Worm (Caenorhabditis elegans): ENCODE data around the gene ZC262.2.
A peak's percentile ranks its signal among the peaks of the same experiment; 100 is the strongest.

ZC262.2 gene

ce11 chrIII:8355462-8355815 lies 23.6 kb downstream of the ZC262.2 start:
- no peak for TF ChIP-seq ces-1 (GFP tag; optimal IDR thresholded peaks at IDR 0.05)

DNA sequence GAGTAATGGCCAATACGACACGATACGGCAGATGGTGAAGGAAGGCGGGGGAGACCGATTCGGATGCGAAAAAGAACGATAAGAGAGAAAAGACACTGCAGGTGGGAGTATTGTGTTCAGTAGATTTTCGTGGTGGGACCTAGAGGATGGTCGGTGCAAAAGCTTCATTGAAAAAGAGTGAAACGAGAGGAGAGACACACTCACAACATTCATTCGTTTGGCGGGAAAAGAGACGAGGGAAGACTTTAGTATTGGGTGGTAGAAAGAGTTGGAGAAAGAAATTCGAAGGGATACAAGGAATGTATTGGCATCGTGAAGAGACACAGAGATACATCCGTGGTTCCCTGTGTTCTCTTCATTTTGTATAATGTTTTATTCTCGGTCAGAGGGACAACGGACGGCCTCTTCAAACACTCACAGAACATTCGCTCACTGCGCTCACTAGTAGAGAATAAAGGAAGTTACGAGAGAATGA lies 24.6 kb downstream of the ZC262.2 start:
- TF ChIP-seq zip-4 (GFP tag; optimal IDR thresholded peaks at IDR 0.05), result peak; percentile 10
- peak; percentile 14 for TF ChIP-seq fos-1 (tag; optimal IDR thresholded peaks at IDR 0.05)
- TF ChIP-seq C04F5.9 (tag; optimal IDR thresholded peaks at IDR 0.05), result peak; percentile 39
- TF ChIP-seq isw-1 (GFP tag; IDR thresholded peaks at IDR 0.05), result peak; percentile 17; the same call in 1 of the 2 replicates
- peak in 1 of 2 experiments; percentile 51 for TF ChIP-seq mdl-1 (tag; optimal IDR thresholded peaks at IDR 0.05)
- no peak for TF ChIP-seq hlh-17 (GFP tag; optimal IDR thresholded peaks at IDR 0.05; ENCODE audit: borderline replicate concordance)
- TF ChIP-seq ztf-11 (tag; optimal IDR thresholded peaks at IDR 0.05), result peak in 1 of 2 experiments; percentile 56
- TF ChIP-seq unc-30 (tag; optimal IDR thresholded peaks at IDR 0.05), result no peak
- no peak for TF ChIP-seq hlh-4 (tag; optimal IDR thresholded peaks at IDR 0.05)
- peak; percentile 73 for TF ChIP-seq swsn-7 (tag; optimal IDR thresholded peaks at IDR 0.05)
- peak; percentile 88 for TF ChIP-seq nhr-20 (tag; optimal IDR thresholded peaks at IDR 0.05)
- TF ChIP-seq tbx-2 (tag; optimal IDR thresholded peaks at IDR 0.05), result peak; percentile 74
- peak; percentile 56 for TF ChIP-seq lin-13 (GFP tag; optimal IDR thresholded peaks at IDR 0.05)
- no peak for TF ChIP-seq nhr-11 (tag; optimal IDR thresholded peaks at IDR 0.05)
- TF ChIP-seq fkh-10 (GFP tag; optimal IDR thresholded peaks at IDR 0.05), result peak; percentile 68
- TF ChIP-seq F16B12.6 (tag; optimal IDR thresholded peaks at IDR 0.05), result peak; percentile 16
- TF ChIP-seq snpc-4 (tag; optimal IDR thresholded peaks at IDR 0.05), result peak; percentile 26
- peak; percentile 74 for TF ChIP-seq blmp-1 (tag; optimal IDR thresholded peaks at IDR 0.05)
- peak; percentile 65 for TF ChIP-seq rnt-1 (tag; optimal IDR thresholded peaks at IDR 0.05)
- TF ChIP-seq elt-2 (tag; optimal IDR thresholded peaks at IDR 0.05), result peak; percentile 2
- no peak for TF ChIP-seq efl-3 (GFP tag; optimal IDR thresholded peaks at IDR 0.05)
- TF ChIP-seq dsc-1 (tag; optimal IDR thresholded peaks at IDR 0.05), result peak; percentile 58
- TF ChIP-seq lin-35 (GFP tag; optimal IDR thresholded peaks at IDR 0.05), result peak; percentile 61 to 80
- TF ChIP-seq ceh-90 (tag; optimal IDR thresholded peaks at IDR 0.05), result no peak
- TF ChIP-seq Y116A8C.19 (tag; optimal IDR thresholded peaks at IDR 0.05; ENCODE audit: borderline replicate concordance), result no peak
- no peak for TF ChIP-seq nhr-76 (tag; optimal IDR thresholded peaks at IDR 0.05)
- peak; percentile 69 for TF ChIP-seq nhr-47 (tag; optimal IDR thresholded peaks at IDR 0.05)
- peak; percentile 42 for TF ChIP-seq unc-130 (tag; optimal IDR thresholded peaks at IDR 0.05)
- no peak for TF ChIP-seq nhr-28 (tag; optimal IDR thresholded peaks at IDR 0.05)
- TF ChIP-seq alr-1 (tag; optimal IDR thresholded peaks at IDR 0.05; ENCODE audit: borderline replicate concordance), result no peak
- TF ChIP-seq mef-2 (tag; optimal IDR thresholded peaks at IDR 0.05), result peak; percentile 29
- peak; percentile 57 for TF ChIP-seq xbp-1 (tag; optimal IDR thresholded peaks at IDR 0.05)
- no peak for TF ChIP-seq C34B4.2 (tag; optimal IDR thresholded peaks at IDR 0.05)
- TF ChIP-seq pag-3 (tag; optimal IDR thresholded peaks at IDR 0.05; ENCODE audit: borderline replicate concordance, insufficient read depth), result no peak
- TF ChIP-seq nhr-12 (tag; optimal IDR thresholded peaks at IDR 0.05), result no peak
- no peak for TF ChIP-seq ces-1 (GFP tag; optimal IDR thresholded peaks at IDR 0.05)
- TF ChIP-seq nhr-85 (tag), result peak; percentile 84
- TF ChIP-seq pax-3 (tag; optimal IDR thresholded peaks at IDR 0.05), result no peak
- TF ChIP-seq ama-1 (optimal IDR thresholded peaks at IDR 0.05), result no peak
- peak; percentile 47 to 68 (median 55) for TF ChIP-seq dpl-1 (GFP tag; optimal IDR thresholded peaks at IDR 0.05)
- peak in 2 of 6 experiments; percentile 5 to 24 for TF ChIP-seq elt-3 (tag; optimal IDR thresholded peaks at IDR 0.05)
- TF ChIP-seq snu-23 (GFP tag; optimal IDR thresholded peaks at IDR 0.05), result peak; percentile 91
- peak; percentile 53 for TF ChIP-seq irx-1 (tag; optimal IDR thresholded peaks at IDR 0.05)
- TF ChIP-seq skn-1 (tag; optimal IDR thresholded peaks at IDR 0.05), result peak; percentile 19
- TF ChIP-seq efl-1 (optimal IDR thresholded peaks at IDR 0.05), result peak; percentile 72 to 85
- TF ChIP-seq efl-1 (GFP tag; optimal IDR thresholded peaks at IDR 0.05 in 1 of 2), result peak; percentile 53 to 54
- no peak for TF ChIP-seq grh-1 (GFP tag; IDR thresholded peaks at IDR 0.05)
- TF ChIP-seq zag-1 (tag; optimal IDR thresholded peaks at IDR 0.05), result peak; percentile 3
- TF ChIP-seq ztf-4 (tag; optimal IDR thresholded peaks at IDR 0.05), result peak; percentile 69
- TF ChIP-seq lin-15B (tag; optimal IDR thresholded peaks at IDR 0.05), result peak; percentile 46
- peak; percentile 75 for TF ChIP-seq nhr-19 (GFP tag; conservative IDR thresholded peaks at IDR 0.05)

All from whole organism, L1 larva.